Fruit fly (Drosophila melanogaster): Measurements from ENCODE around the gene y.

Gene y

dm6 chrX:356232-356631, at the start of gene y:
Gene y, plus strand, starts transcription at chrX:356509.
- TF ChIP-seq fd96Ca (GFP tag; IDR thresholded peaks at IDR 0.05) (no peak), D1 (tag; optimal IDR thresholded peaks at IDR 0.05) (no peak), CG12605 (GFP tag; IDR thresholded peaks at IDR 0.05) (no peak), Pif1B (GFP tag; optimal IDR thresholded peaks at IDR 0.05) (no peak), CG17806 (tag; optimal IDR thresholded peaks at IDR 0.05) (no peak), rn (GFP tag; IDR thresholded peaks at IDR 0.05) (0 out of 2 replicates have a peak, but pooled peaks have one; percentile 3), CG13204 (GFP tag; optimal IDR thresholded peaks at IDR 0.05) (no peak)

- TF ChIP-seq CG8159 (tag; optimal IDR thresholded peaks at IDR 0.05) (no peak), CG9948 (tag; optimal IDR thresholded peaks at IDR 0.05) (no peak), CG17806 (tag; optimal IDR thresholded peaks at IDR 0.05) (no peak), Ets98B (GFP tag; IDR thresholded peaks at IDR 0.05) (no peak), EcR (GFP tag; optimal IDR thresholded peaks at IDR 0.05) (no peak), D1 (tag; optimal IDR thresholded peaks at IDR 0.05) (no peak), Pif1A (GFP tag; optimal IDR thresholded peaks at IDR 0.05) (no peak), Snoo (tag; optimal IDR thresholded peaks at IDR 0.05) (no peak), CG13204 (GFP tag; optimal IDR thresholded peaks at IDR 0.05) (no peak)
Observed at dm6 chrX:307384-307783, 48.9 kb upstream of the y start, which contains the start of gene CG12470. Gene CG12470, plus strand, starts transcription at chrX:307684.

dm6 chrX:311328-311727, 45.0 kb upstream of the y start:
- 0 out of 2 replicates have a peak, but pooled peaks have one; percentile 21 for TF ChIP-seq CG32121 (GFP tag; IDR thresholded peaks at IDR 0.05)
- no peak for TF ChIP-seq CG12605 (GFP tag; IDR thresholded peaks at IDR 0.05)
- peak; percentile 9 for TF ChIP-seq CG14655 (GFP tag; optimal IDR thresholded peaks at IDR 0.05)
- TF ChIP-seq CG8301 (tag; optimal IDR thresholded peaks at IDR 0.05) = peak; percentile 3

DNA sequence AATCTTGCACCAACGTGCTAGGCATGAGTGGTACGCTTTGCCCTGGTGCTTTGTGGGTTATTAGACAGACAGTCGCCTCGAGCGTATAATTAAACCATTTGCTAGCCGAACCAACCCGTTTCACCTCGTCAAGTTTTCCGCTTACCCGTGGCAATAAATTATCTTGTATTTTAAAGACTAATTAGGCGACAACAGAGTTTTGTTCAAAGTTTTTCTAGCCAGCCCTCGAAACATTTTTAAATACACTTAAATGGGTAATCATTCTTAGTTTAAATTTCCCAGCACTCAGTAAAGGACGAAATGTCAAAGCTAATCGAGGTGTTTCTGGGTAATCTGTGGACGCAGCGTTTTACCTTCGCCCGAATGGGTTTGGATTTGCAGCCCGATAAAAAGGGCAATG, 41.5 kb upstream of the y start, which contains the start of gene Or1a:
Or1a (plus strand) TSS at position 301 of the 400 bp plus-strand sequence.
- TF ChIP-seq EcR (GFP tag; optimal IDR thresholded peaks at IDR 0.05) (no peak), Snoo (tag; optimal IDR thresholded peaks at IDR 0.05) (no peak), CG12605 (GFP tag; IDR thresholded peaks at IDR 0.05) (no peak), fd96Ca (GFP tag; IDR thresholded peaks at IDR 0.05) (no peak)

DNA sequence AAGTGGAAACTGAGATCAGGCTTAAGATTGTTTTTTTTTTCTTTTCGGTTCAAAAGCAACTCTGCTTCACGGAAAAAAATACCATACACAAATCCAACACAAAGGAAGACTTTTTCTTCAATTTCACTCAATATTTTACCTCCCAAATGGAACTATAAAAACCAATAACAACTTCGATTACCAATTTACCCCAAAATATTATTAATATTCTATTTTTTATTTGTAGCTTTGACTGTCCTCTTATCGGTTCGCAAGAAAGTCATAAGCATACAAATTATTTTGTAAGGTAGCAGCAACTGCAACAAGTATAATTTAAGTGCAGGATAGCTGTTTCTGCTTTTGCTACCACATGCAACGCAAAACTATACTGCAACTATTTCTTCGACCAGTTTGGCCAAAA, 22.4 kb upstream of the y start:
- peak; percentile 9 for TF ChIP-seq CG8301 (tag; optimal IDR thresholded peaks at IDR 0.05)
- TF ChIP-seq CG14655 (GFP tag; optimal IDR thresholded peaks at IDR 0.05) = peak; percentile 26
- no peak for TF ChIP-seq CG15710 (tag; optimal IDR thresholded peaks at IDR 0.05)

DNA sequence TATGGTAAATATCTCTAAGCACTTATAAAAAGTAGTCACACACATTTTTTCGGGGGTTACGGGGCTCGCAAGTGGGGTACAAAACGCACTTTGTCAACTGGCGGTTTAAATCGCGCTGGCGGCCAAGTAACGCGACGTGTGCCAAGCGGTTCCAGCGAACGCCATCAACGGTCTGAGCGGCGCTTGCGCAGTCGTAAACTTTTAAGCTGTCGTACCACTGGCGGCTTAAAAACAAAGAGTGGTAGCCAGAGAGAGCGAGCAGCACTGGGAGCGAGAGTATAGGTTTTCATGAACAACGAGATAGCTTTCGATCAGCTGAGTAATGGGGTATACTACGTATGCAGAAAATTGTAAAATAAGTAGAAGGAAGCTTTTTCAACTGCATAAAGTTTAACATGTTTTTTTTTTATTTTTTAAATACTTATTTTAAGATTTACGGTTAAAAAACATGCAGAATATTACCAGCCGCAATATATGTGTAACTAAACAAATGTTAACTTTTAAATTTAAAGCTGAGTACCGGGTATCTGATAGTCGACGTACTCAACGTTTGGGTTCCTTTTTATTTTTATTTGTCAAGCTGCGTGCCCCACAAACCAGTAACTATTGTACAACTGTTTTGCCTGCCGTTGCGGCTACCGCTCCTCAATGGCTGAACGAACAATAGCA, 21.6 kb upstream of the y start:
- peak; percentile 50 for TF ChIP-seq CG14655 (GFP tag; optimal IDR thresholded peaks at IDR 0.05)
- TF ChIP-seq CG8301 (tag; optimal IDR thresholded peaks at IDR 0.05) = peak; percentile 42
- TF ChIP-seq D1 (tag; optimal IDR thresholded peaks at IDR 0.05) = no peak
- TF ChIP-seq gl (tag; optimal IDR thresholded peaks at IDR 0.05) = no peak
- TF ChIP-seq CG8159 (tag; optimal IDR thresholded peaks at IDR 0.05) = peak; percentile 68
- TF ChIP-seq CG13204 (GFP tag; optimal IDR thresholded peaks at IDR 0.05) = peak; percentile 49
- peak; percentile 30; the same call in 1 of the 2 replicates for TF ChIP-seq CG32121 (GFP tag; IDR thresholded peaks at IDR 0.05)
- no peak for TF ChIP-seq CG10348 (GFP tag; IDR thresholded peaks at IDR 0.05)
- TF ChIP-seq CG34367 (tag; optimal IDR thresholded peaks at IDR 0.05) = peak; percentile 10
- peak; percentile 26 for TF ChIP-seq Snoo (tag; optimal IDR thresholded peaks at IDR 0.05)
- peak; percentile 49 for TF ChIP-seq CG9948 (tag; optimal IDR thresholded peaks at IDR 0.05)
- TF ChIP-seq Pif1A (GFP tag; optimal IDR thresholded peaks at IDR 0.05) = peak; percentile 36
- TF ChIP-seq fd96Ca (GFP tag; IDR thresholded peaks at IDR 0.05) = no peak
- no peak for TF ChIP-seq rn (GFP tag; IDR thresholded peaks at IDR 0.05)
- peak; percentile 42; the same call in 1 of the 2 replicates for TF ChIP-seq Ets98B (GFP tag; IDR thresholded peaks at IDR 0.05)
- TF ChIP-seq CG17806 (tag; optimal IDR thresholded peaks at IDR 0.05) = peak; percentile 58
- peak; percentile 53; the same call in 1 of the 3 replicates for TF ChIP-seq CG4496 (GFP tag; IDR thresholded peaks at IDR 0.05)
- TF ChIP-seq Pif1B (GFP tag; optimal IDR thresholded peaks at IDR 0.05) = peak; percentile 60

DNA sequence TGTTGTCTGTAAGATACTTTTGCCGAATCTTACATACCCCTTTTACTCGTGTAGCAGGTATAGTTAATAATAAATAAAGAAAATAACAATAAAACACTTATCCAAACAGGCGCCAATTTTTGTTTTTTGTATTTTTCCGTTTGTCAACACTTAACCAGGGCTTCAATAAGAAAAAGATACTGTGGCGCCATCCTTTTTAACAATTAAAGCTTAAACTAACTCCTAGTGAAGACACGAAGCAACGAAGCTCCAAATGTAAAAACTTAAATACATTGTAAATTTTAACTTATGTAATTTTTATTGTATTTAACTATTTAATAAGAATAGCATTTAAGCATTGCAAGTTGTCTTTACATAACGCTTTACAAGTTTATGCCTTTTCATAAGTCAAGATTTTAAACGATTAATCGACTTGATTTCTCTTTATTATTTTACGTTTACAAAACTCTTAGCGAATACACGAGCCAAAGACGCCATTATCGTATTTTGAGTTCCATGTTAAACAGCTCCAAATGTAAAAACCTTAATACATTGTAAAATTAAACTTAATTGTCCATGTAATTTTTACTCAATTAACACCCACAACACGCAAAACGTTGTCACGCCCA, 19.5 kb upstream of the y start:
- TF ChIP-seq CG32121 (GFP tag; IDR thresholded peaks at IDR 0.05) (no peak), CG4496 (GFP tag; IDR thresholded peaks at IDR 0.05) (no peak), Pif1A (GFP tag; optimal IDR thresholded peaks at IDR 0.05) (no peak), gl (tag; optimal IDR thresholded peaks at IDR 0.05) (no peak), fd96Ca (GFP tag; IDR thresholded peaks at IDR 0.05) (no peak), CG34367 (tag; optimal IDR thresholded peaks at IDR 0.05) (no peak), CG13204 (GFP tag; optimal IDR thresholded peaks at IDR 0.05) (no peak), EcR (GFP tag; optimal IDR thresholded peaks at IDR 0.05) (no peak), Snoo (tag; optimal IDR thresholded peaks at IDR 0.05) (no peak), CG15710 (tag; optimal IDR thresholded peaks at IDR 0.05) (no peak)

All from whole organism, pupa.